Worm (Caenorhabditis elegans) whole organism, young adult: ENCODE measurements around the gene F43D2.7.

Experiments used
- B0035.1 ChIP-seq: sonication (generic microtip); optimal IDR thresholded peaks from 2 replicates; lab custom pipeline; 2016; ENCODE audit warnings: missing genetic modification characterization, mild to moderate bottlenecking, missing compliant biosample characterization, missing genotype, missing genetic modification reagents
- B0336.3 ChIP-seq: fragments of 200-800 bp; sonication (Bioruptor generic); IDR thresholded peaks from 2 replicates; pipeline ENCODE4 v1.3.6; 2022; ENCODE audit warnings: missing genetic modification characterization, missing compliant biosample characterization
- C17E4.6 ChIP-seq: fragments of 200-800 bp; sonication (Bioruptor generic); IDR thresholded peaks from 2 replicates; pipeline ENCODE4 v1.3.6; 2022; ENCODE audit warnings: missing genetic modification reagents, missing genetic modification characterization, missing compliant biosample characterization
- F49E8.2 ChIP-seq: sonication (generic microtip); optimal IDR thresholded peaks from 3 replicates; lab custom pipeline; 2017; ENCODE audit warnings: missing genetic modification characterization, mild to moderate bottlenecking, missing compliant biosample characterization, antibody characterized with exemption, moderate library complexity; ENCODE audit not compliant: insufficient read depth
- F52B5.7 ChIP-seq: sonication (generic microtip); optimal IDR thresholded peaks from 2 replicates; lab custom pipeline; 2016; ENCODE audit warnings: mild to moderate bottlenecking, missing genetic modification characterization, missing compliant biosample characterization
- F57C9.4 ChIP-seq: sonication (generic microtip); optimal IDR thresholded peaks from 2 replicates; lab custom pipeline; 2017; ENCODE audit warnings: mild to moderate bottlenecking, missing genetic modification characterization, missing compliant biosample characterization
- Y53G8AR.9 ChIP-seq: fragments of 200-800 bp; sonication (Bioruptor generic); conservative IDR thresholded peaks from 2 replicates; pipeline ENCODE4 v1.3.6; 2022; ENCODE audit warnings: missing genetic modification reagents, missing genetic modification characterization, missing compliant biosample characterization
- Y79H2A.3 ChIP-seq: fragments of 200-800 bp; sonication (Bioruptor generic); conservative IDR thresholded peaks from 2 replicates; pipeline ENCODE4 v1.3.6; 2022; ENCODE audit warnings: missing genetic modification reagents, missing genetic modification characterization, missing compliant biosample characterization
- Y95B8A.8 ChIP-seq: fragments of 200-800 bp; sonication (Bioruptor generic); IDR thresholded peaks from 2 replicates; pipeline ENCODE4 v1.3.6; 2022; ENCODE audit warnings: missing genetic modification reagents, missing genetic modification characterization, missing compliant biosample characterization
- ZK185.1 ChIP-seq: sonication (generic microtip); optimal IDR thresholded peaks from 2 replicates; lab custom pipeline; 2016; ENCODE audit warnings: mild to moderate bottlenecking, missing genetic modification characterization, missing compliant biosample characterization; ENCODE audit not compliant: poor library complexity, severe bottlenecking
- athp-1 ChIP-seq: sonication (generic microtip); optimal IDR thresholded peaks from 2 replicates; lab custom pipeline; 2017; ENCODE audit warnings: mild to moderate bottlenecking, missing genetic modification characterization, missing compliant biosample characterization
- attf-5 ChIP-seq: fragments of 200-800 bp; sonication (Bioruptor generic); optimal IDR thresholded peaks from 2 replicates; lab custom pipeline; 2018; ENCODE audit warnings: mild to moderate bottlenecking, missing genetic modification characterization, missing compliant biosample characterization
- cebp-2 ChIP-seq: fragments of 200-800 bp; sonication (Bioruptor generic); IDR thresholded peaks from 2 replicates; pipeline ENCODE4 v1.3.6; 2022; ENCODE audit warnings: missing genetic modification characterization, missing compliant biosample characterization
- ceh-27 ChIP-seq: fragments of 200-800 bp; sonication (Bioruptor generic); optimal IDR thresholded peaks from 2 replicates; lab custom pipeline; 2018; ENCODE audit warnings: mild to moderate bottlenecking, missing genetic modification characterization, moderate library complexity, missing compliant biosample characterization
- ceh-58 ChIP-seq: fragments of 200-800 bp; sonication (Bioruptor generic); IDR thresholded peaks from 2 replicates; pipeline ENCODE4 v1.3.6; 2022; ENCODE audit warnings: missing genetic modification characterization, missing compliant biosample characterization
- ceh-79 ChIP-seq: sonication (generic microtip); optimal IDR thresholded peaks from 2 replicates; lab custom pipeline; 2017; ENCODE audit warnings: mild to moderate bottlenecking, missing genetic modification characterization, missing compliant biosample characterization
- ceh-91 ChIP-seq: fragments of 200-800 bp; sonication (Bioruptor generic); IDR thresholded peaks from 2 replicates; pipeline ENCODE4 v1.3.6; 2022; ENCODE audit warnings: missing genetic modification reagents, missing genetic modification characterization, missing compliant biosample characterization
- chd-7 ChIP-seq: sonication (generic microtip); optimal IDR thresholded peaks from 2 replicates; lab custom pipeline; 2016; ENCODE audit warnings: mild to moderate bottlenecking, missing genetic modification characterization, moderate library complexity, missing compliant biosample characterization
- dpl-1 ChIP-seq: fragments of 150-350 bp; optimal IDR thresholded peaks from 2 replicates; lab custom pipeline; 2014; ENCODE audit warnings: missing biosample characterization, missing genetic modification reagents, missing genetic modification characterization
- fkh-3 ChIP-seq: sonication (generic microtip); optimal IDR thresholded peaks from 2 replicates; lab custom pipeline; 2016; ENCODE audit warnings: mild to moderate bottlenecking, missing genetic modification characterization, missing compliant biosample characterization
- hlh-12 ChIP-seq: sonication (generic microtip); optimal IDR thresholded peaks from 2 replicates; lab custom pipeline; 2016; ENCODE audit warnings: missing genetic modification characterization, missing compliant biosample characterization
- hlh-26 ChIP-seq: fragments of 200-800 bp; sonication (Bioruptor generic); conservative IDR thresholded peaks from 2 replicates; pipeline ENCODE4 v1.3.6; 2022; ENCODE audit warnings: missing genetic modification reagents, missing genetic modification characterization, missing compliant biosample characterization
- lin-26 ChIP-seq: fragments of 200-800 bp; sonication (Bioruptor generic); IDR thresholded peaks from 2 replicates; pipeline ENCODE4 v1.3.6; 2022; ENCODE audit warnings: missing genetic modification reagents, missing genetic modification characterization, missing compliant biosample characterization
- lsl-1 ChIP-seq: fragments of 200-800 bp; sonication (Bioruptor generic); optimal IDR thresholded peaks from 2 replicates; lab custom pipeline; 2018; ENCODE audit warnings: mild to moderate bottlenecking, missing genetic modification characterization, moderate library complexity, missing compliant biosample characterization
- madf-6 ChIP-seq: fragments of 200-800 bp; sonication (Bioruptor generic); IDR thresholded peaks from 2 replicates; pipeline ENCODE4 v1.3.6; 2022; ENCODE audit warnings: missing genetic modification reagents, missing genetic modification characterization, missing compliant biosample characterization
- madf-8 ChIP-seq: fragments of 200-800 bp; sonication (Bioruptor generic); conservative IDR thresholded peaks from 2 replicates; pipeline ENCODE4 v1.3.6; 2022; ENCODE audit warnings: missing genetic modification reagents, missing genetic modification characterization, missing compliant biosample characterization
- mel-28 ChIP-seq: sonication (generic microtip); optimal IDR thresholded peaks from 2 replicates; lab custom pipeline; 2016; ENCODE audit warnings: borderline replicate concordance, mild to moderate bottlenecking, missing genetic modification characterization, missing compliant biosample characterization
- nfya-2 ChIP-seq: fragments of 200-800 bp; sonication (Bioruptor generic); IDR thresholded peaks from 2 replicates; pipeline ENCODE4 v1.3.6; 2022; ENCODE audit warnings: missing genetic modification reagents, missing genetic modification characterization, missing compliant biosample characterization
- nfyb-1 ChIP-seq: fragments of 200-800 bp; sonication (Bioruptor generic); IDR thresholded peaks from 2 replicates; pipeline ENCODE4 v1.3.6; 2022; ENCODE audit warnings: missing genetic modification reagents, missing genetic modification characterization, missing compliant biosample characterization
- nhr-120 ChIP-seq: fragments of 200-800 bp; sonication (Bioruptor generic); IDR thresholded peaks from 2 replicates; pipeline ENCODE4 v1.3.6; 2022; ENCODE audit warnings: missing genetic modification characterization, missing compliant biosample characterization
- nhr-179 ChIP-seq: sonication (generic microtip); optimal IDR thresholded peaks from 2 replicates; lab custom pipeline; 2016; ENCODE audit warnings: mild to moderate bottlenecking, missing genetic modification characterization, missing compliant biosample characterization
- nhr-80 ChIP-seq: sonication (generic microtip); optimal IDR thresholded peaks from 2 replicates; lab custom pipeline; 2016; ENCODE audit warnings: missing genetic modification characterization, missing compliant biosample characterization
- nhr-90 ChIP-seq: sonication (generic microtip); optimal IDR thresholded peaks from 2 replicates; lab custom pipeline; 2016; ENCODE audit warnings: missing genotype, mild to moderate bottlenecking, missing genetic modification characterization, missing compliant biosample characterization
- pbrm-1 ChIP-seq: fragments of 200-800 bp; sonication (Bioruptor generic); IDR thresholded peaks from 2 replicates; pipeline ENCODE4 v1.3.6; 2022; ENCODE audit warnings: missing genetic modification reagents, missing genetic modification characterization, missing compliant biosample characterization
- repo-1 ChIP-seq: sonication (generic microtip); optimal IDR thresholded peaks from 2 replicates; lab custom pipeline; 2017; ENCODE audit warnings: mild to moderate bottlenecking, missing genetic modification characterization, missing compliant biosample characterization
- rpc-1 ChIP-seq, 2 experiments: fragments of 150-350 bp in 1 of 2; sonication (generic microtip) in 1 of 2; optimal IDR thresholded peaks; 2 replicates each; lab custom pipeline; 2014 to 2018; ENCODE audit warnings: missing biosample characterization in 1 of 2, missing genetic modification characterization in 1 of 2, missing genetic modification reagents in 1 of 2, missing genotype in 1 of 2
- snpc-1.3 ChIP-seq: sonication (generic microtip); optimal IDR thresholded peaks from 2 replicates; lab custom pipeline; 2017; ENCODE audit warnings: missing genetic modification characterization, mild to moderate bottlenecking, missing compliant biosample characterization, antibody characterized with exemption, moderate library complexity, missing genotype, missing genetic modification reagents; ENCODE audit not compliant: insufficient read depth
- snpc-3.4 ChIP-seq: sonication (generic microtip); optimal IDR thresholded peaks from 2 replicates; lab custom pipeline; 2017; ENCODE audit warnings: missing genetic modification characterization, mild to moderate bottlenecking, missing compliant biosample characterization, antibody characterized with exemption, moderate library complexity, missing genotype, missing genetic modification reagents
- snpc-4 ChIP-seq, 5 experiments: fragments of 150-350 bp in 1 of 5; sonication (generic microtip) in 4 of 5; optimal IDR thresholded peaks; 2 replicates each; lab custom pipeline; 2014 to 2018; ENCODE audit warnings: missing genetic modification characterization in 5 of 5, missing biosample characterization in 3 of 5, antibody characterized with exemption in 2 of 5, mild to moderate bottlenecking in 2 of 5, missing compliant biosample characterization in 2 of 5, missing genotype in 2 of 5, moderate library complexity in 2 of 5, missing genetic modification reagents in 1 of 5
- tbx-9 ChIP-seq: sonication (generic microtip); optimal IDR thresholded peaks from 2 replicates; lab custom pipeline; 2016; ENCODE audit warnings: borderline replicate concordance, missing genetic modification characterization, inconsistent platforms, missing compliant biosample characterization
- xnd-1 ChIP-seq: sonication (generic microtip); optimal IDR thresholded peaks from 2 replicates; lab custom pipeline; 2016; ENCODE audit warnings: missing genotype, missing genetic modification reagents, missing genetic modification characterization, missing compliant biosample characterization
- zfh-2 ChIP-seq: fragments of 200-800 bp; sonication (Bioruptor generic); conservative IDR thresholded peaks from 2 replicates; pipeline ENCODE4 v1.3.6; 2022; ENCODE audit warnings: missing genetic modification reagents, missing genetic modification characterization, missing compliant biosample characterization
- ztf-28 ChIP-seq: fragments of 200-800 bp; sonication (Bioruptor generic); IDR thresholded peaks from 2 replicates; pipeline ENCODE4 v1.3.6; 2022; ENCODE audit warnings: missing genetic modification reagents, missing genetic modification characterization, missing compliant biosample characterization
- ztf-6 ChIP-seq: fragments of 200-800 bp; sonication (Bioruptor generic); IDR thresholded peaks from 2 replicates; pipeline ENCODE4 v1.3.6; 2022; ENCODE audit warnings: missing genetic modification reagents, missing genetic modification characterization, missing compliant biosample characterization

Gene F43D2.7

ce11 chrV:14687106-14687964, 47.4 kb upstream of the F43D2.7 start (continued):
- no peak for TF ChIP-seq dpl-1
- TF ChIP-seq chd-7 (tag; lab: Kevin White, UChicago) = no peak
- no peak for TF ChIP-seq snpc-4 (GFP tag; optimal IDR thresholded peaks at IDR 0.05; lab: Kevin White, UChicago)
- TF ChIP-seq snpc-4 (tag; optimal IDR thresholded peaks at IDR 0.05; lab: Kevin White, UChicago) = peak in 1 of 4 experiments; percentile 30
- TF ChIP-seq snpc-3.4 (tag; lab: Kevin White, UChicago) = peak; percentile 26
- TF ChIP-seq ceh-27 (GFP tag; lab: Kevin White, UChicago) = no peak
- TF ChIP-seq nhr-120 (GFP tag; lab: Robert Waterston, UW) = no peak
- no peak for TF ChIP-seq nhr-179 (tag; lab: Kevin White, UChicago)
- no peak for TF ChIP-seq F49E8.2 (tag; lab: Kevin White, UChicago)
- no peak for TF ChIP-seq Y79H2A.3 (GFP tag; lab: Robert Waterston, UW)
- no peak for TF ChIP-seq ZK185.1
- no peak for TF ChIP-seq xnd-1 (tag; lab: Kevin White, UChicago)
- TF ChIP-seq ceh-79 (tag; lab: Kevin White, UChicago) = no peak
- no peak for TF ChIP-seq repo-1 (tag; lab: Kevin White, UChicago)
- TF ChIP-seq F57C9.4 (tag; lab: Kevin White, UChicago) = no peak
- TF ChIP-seq snpc-1.3 (tag; lab: Kevin White, UChicago) = no peak
- no peak for TF ChIP-seq nhr-90
- no peak for TF ChIP-seq F52B5.7 (tag; lab: Kevin White, UChicago)
- 0 out of 2 replicates have a peak, but pooled peaks have one; percentile 54 for TF ChIP-seq zfh-2 (GFP tag; lab: Robert Waterston, UW)
- peak; percentile 7; the same call in 1 of the 2 replicates for TF ChIP-seq Y95B8A.8 (GFP tag; lab: Robert Waterston, UW)
- peak; percentile 5 for TF ChIP-seq B0336.3 (GFP tag; lab: Robert Waterston, UW)
- no peak for TF ChIP-seq nfya-2 (GFP tag; lab: Robert Waterston, UW)
- no peak for TF ChIP-seq ztf-28 (GFP tag; lab: Robert Waterston, UW)
- no peak for TF ChIP-seq tbx-9 (tag; lab: Kevin White, UChicago)
- TF ChIP-seq C17E4.6 (GFP tag; lab: Robert Waterston, UW) = no peak
- TF ChIP-seq B0035.1 (tag; lab: Kevin White, UChicago) = no peak
- TF ChIP-seq hlh-26 (GFP tag; lab: Robert Waterston, UW) = no peak
- TF ChIP-seq lin-26 = no peak
- TF ChIP-seq nfyb-1 (GFP tag; lab: Robert Waterston, UW) = peak; percentile 7; the same call in 1 of the 2 replicates
- TF ChIP-seq ceh-58 (GFP tag; lab: Robert Waterston, UW) = no peak
- TF ChIP-seq hlh-12 (tag; lab: Kevin White, UChicago) = no peak
- peak; percentile 28; the same call in 1 of the 2 replicates for TF ChIP-seq Y53G8AR.9 (GFP tag; lab: Robert Waterston, UW)

- no peak for TF ChIP-seq pbrm-1 (GFP tag; lab: Robert Waterston, UW)
- TF ChIP-seq madf-6 (GFP tag; lab: Robert Waterston, UW) = peak; percentile 19; the same call in 1 of the 2 replicates
- no peak for TF ChIP-seq rpc-1 (optimal IDR thresholded peaks at IDR 0.05; lab: Kevin White, UChicago)
- TF ChIP-seq rpc-1 (tag; optimal IDR thresholded peaks at IDR 0.05; lab: Kevin White, UChicago) = no peak
- peak; percentile 44; the same call in 1 of the 2 replicates for TF ChIP-seq ztf-6
- TF ChIP-seq ceh-91 = no peak
- TF ChIP-seq attf-5 = no peak
- TF ChIP-seq fkh-3 = no peak
- no peak for TF ChIP-seq nhr-80 (tag; lab: Kevin White, UChicago)
- TF ChIP-seq madf-8 (GFP tag; lab: Robert Waterston, UW) = no peak
- no peak for TF ChIP-seq cebp-2 (GFP tag; lab: Robert Waterston, UW)
- TF ChIP-seq tbx-9 (tag; lab: Kevin White, UChicago) = no peak
- TF ChIP-seq athp-1 (tag; lab: Kevin White, UChicago) = no peak
- TF ChIP-seq lsl-1 (GFP tag; lab: Kevin White, UChicago) = no peak
- no peak for TF ChIP-seq mel-28 (tag; lab: Kevin White, UChicago)
These were observed 46.5 kb upstream of the F43D2.7 start for ce11 chrV:14686231-14687105.
